Worm (Caenorhabditis elegans): ENCODE data around the gene ZC21.10.

DNA sequence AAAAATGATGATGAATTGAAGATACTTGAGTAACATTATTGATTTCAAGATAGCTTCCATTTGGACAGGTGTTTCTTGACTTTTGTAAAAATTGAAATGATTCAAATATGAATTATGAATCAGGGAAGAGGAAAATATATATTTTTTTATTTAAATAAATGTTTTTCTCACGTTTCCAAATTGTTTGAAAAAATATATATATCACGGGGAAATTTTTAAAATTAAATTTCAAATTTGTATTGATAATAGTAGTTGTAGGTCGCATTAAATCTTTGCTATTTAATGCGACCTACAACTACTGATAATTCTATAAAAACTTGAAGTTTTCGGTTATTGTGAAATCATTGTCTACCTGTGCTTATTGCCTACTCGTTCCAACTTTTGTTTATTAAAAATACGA lies 10.0 kb upstream of the ZC21.10 start, which contains the start of gene ZC21.8:
- TF ChIP-seq fkh-10 (GFP tag; optimal IDR thresholded peaks at IDR 0.05) = no peak
- TF ChIP-seq C08G9.2 (tag; optimal IDR thresholded peaks at IDR 0.05) = no peak
- no peak for TF ChIP-seq tbx-2 (tag; optimal IDR thresholded peaks at IDR 0.05)
- no peak for TF ChIP-seq ceh-31 (tag; optimal IDR thresholded peaks at IDR 0.05)
- TF ChIP-seq T23F11.4 (GFP tag; optimal IDR thresholded peaks at IDR 0.05) = no peak
- TF ChIP-seq Y22D7AL.16 (tag; optimal IDR thresholded peaks at IDR 0.05) = no peak
- TF ChIP-seq ama-1 (optimal IDR thresholded peaks at IDR 0.05) = no peak

Measured in whole organism, late embryonic.